Fruit fly (Drosophila melanogaster): ENCODE data around the gene Tbcd.

dm6 chr2L:2178810-2179143, 31.5 kb downstream of the Tbcd start:
- TF ChIP-seq Myc (optimal IDR thresholded peaks at IDR 0.05): no peak
- TF ChIP-seq insv (optimal IDR thresholded peaks at IDR 0.05): no peak
- TF ChIP-seq h (optimal IDR thresholded peaks at IDR 0.05): no peak

Data from Kc167 (cell line).